Fruit fly (Drosophila melanogaster): ENCODE measurements around the gene mRpL46.

The mRpL46 gene

dm6 chr3L:1777249-1777648 is at the start of gene mRpL46, which contains the start of gene CG2021:
mRpL46 (plus strand) TSS chr3L:1777439.
CG2021 (minus strand) TSS chr3L:1777411.
- TF ChIP-seq pan (optimal IDR thresholded peaks at IDR 0.05) (no peak), CG8478 (optimal IDR thresholded peaks at IDR 0.05) (no peak), psq (optimal IDR thresholded peaks at IDR 0.05) (no peak), Dll (optimal IDR thresholded peaks at IDR 0.05) (no peak), EcR (GFP tag; optimal IDR thresholded peaks at IDR 0.05) (no peak)

- TF ChIP-seq pan (optimal IDR thresholded peaks at IDR 0.05) (no peak), psq (optimal IDR thresholded peaks at IDR 0.05) (no peak), CG8478 (optimal IDR thresholded peaks at IDR 0.05) (no peak), Dll (optimal IDR thresholded peaks at IDR 0.05) (no peak), EcR (GFP tag; optimal IDR thresholded peaks at IDR 0.05) (no peak), usp (GFP tag; optimal IDR thresholded peaks at IDR 0.05) (no peak)
Observed at dm6 chr3L:1729380-1730159, 47.7 kb upstream of the mRpL46 start.

dm6 chr3L:1730160-1730595 is 47.1 kb upstream of the mRpL46 start:
- TF ChIP-seq Dll (optimal IDR thresholded peaks at IDR 0.05) = no peak
- TF ChIP-seq CG8478 (optimal IDR thresholded peaks at IDR 0.05) = no peak
- TF ChIP-seq pan (optimal IDR thresholded peaks at IDR 0.05) = no peak
- TF ChIP-seq psq (optimal IDR thresholded peaks at IDR 0.05) = no peak
- TF ChIP-seq EcR (GFP tag; optimal IDR thresholded peaks at IDR 0.05) = no peak
- no peak for TF ChIP-seq usp (GFP tag; optimal IDR thresholded peaks at IDR 0.05)

dm6 chr3L:1730873-1731272 is 46.4 kb upstream of the mRpL46 start, which contains the start of gene drpr:
drpr (minus strand) TSS chr3L:1731107.
- TF ChIP-seq psq (optimal IDR thresholded peaks at IDR 0.05) (no peak), CG8478 (optimal IDR thresholded peaks at IDR 0.05) (no peak), EcR (GFP tag; optimal IDR thresholded peaks at IDR 0.05) (no peak), pan (optimal IDR thresholded peaks at IDR 0.05) (no peak), usp (GFP tag; optimal IDR thresholded peaks at IDR 0.05) (no peak), Dll (optimal IDR thresholded peaks at IDR 0.05) (no peak)

dm6 chr3L:1735603-1736002 is 41.6 kb upstream of the mRpL46 start, which contains the start of gene Oseg4:
Oseg4 (minus strand) TSS chr3L:1735767.
- no peak for TF ChIP-seq CG8478 (optimal IDR thresholded peaks at IDR 0.05)

dm6 chr3L:1737898-1738322 is 39.3 kb upstream of the mRpL46 start, which contains the start of gene PIG-Wb:
PIG-Wb (minus strand) TSS chr3L:1738106.
- no peak for TF ChIP-seq psq (optimal IDR thresholded peaks at IDR 0.05)
- TF ChIP-seq CG8478 (optimal IDR thresholded peaks at IDR 0.05) = no peak
- no peak for TF ChIP-seq EcR (GFP tag; optimal IDR thresholded peaks at IDR 0.05)
- TF ChIP-seq usp (GFP tag; optimal IDR thresholded peaks at IDR 0.05) = no peak
- no peak for TF ChIP-seq pan (optimal IDR thresholded peaks at IDR 0.05)
- TF ChIP-seq Dll (optimal IDR thresholded peaks at IDR 0.05) = no peak

- TF ChIP-seq Dll (optimal IDR thresholded peaks at IDR 0.05) (no peak), usp (GFP tag; optimal IDR thresholded peaks at IDR 0.05) (no peak), psq (optimal IDR thresholded peaks at IDR 0.05) (no peak), pan (optimal IDR thresholded peaks at IDR 0.05) (no peak), EcR (GFP tag; optimal IDR thresholded peaks at IDR 0.05) (no peak), CG8478 (optimal IDR thresholded peaks at IDR 0.05) (no peak)
Observed at dm6 chr3L:1738375-1739328, 38.6 kb upstream of the mRpL46 start, which contains the start of gene Gk2. Gk2 (plus strand) TSS chr3L:1738407.

dm6 chr3L:1739522-1740128 is 37.6 kb upstream of the mRpL46 start:
- TF ChIP-seq EcR (GFP tag; optimal IDR thresholded peaks at IDR 0.05) = no peak

dm6 chr3L:1740129-1740975 is 36.9 kb upstream of the mRpL46 start:
- TF ChIP-seq usp (GFP tag; optimal IDR thresholded peaks at IDR 0.05) (no peak), EcR (GFP tag; optimal IDR thresholded peaks at IDR 0.05) (no peak), psq (optimal IDR thresholded peaks at IDR 0.05) (no peak), Dll (optimal IDR thresholded peaks at IDR 0.05) (no peak), CG8478 (optimal IDR thresholded peaks at IDR 0.05) (no peak), pan (optimal IDR thresholded peaks at IDR 0.05) (no peak)

- no peak for TF ChIP-seq psq (optimal IDR thresholded peaks at IDR 0.05)
- no peak for TF ChIP-seq CG8478 (optimal IDR thresholded peaks at IDR 0.05)
- no peak for TF ChIP-seq EcR (GFP tag; optimal IDR thresholded peaks at IDR 0.05)
- no peak for TF ChIP-seq usp (GFP tag; optimal IDR thresholded peaks at IDR 0.05)
- TF ChIP-seq Dll (optimal IDR thresholded peaks at IDR 0.05) = no peak
- no peak for TF ChIP-seq pan (optimal IDR thresholded peaks at IDR 0.05)
Observed at dm6 chr3L:1741107-1741506, 36.1 kb upstream of the mRpL46 start.

Data from whole organism.